Worm (Caenorhabditis elegans): ENCODE measurements around the gene W04G3.10.

DNA sequence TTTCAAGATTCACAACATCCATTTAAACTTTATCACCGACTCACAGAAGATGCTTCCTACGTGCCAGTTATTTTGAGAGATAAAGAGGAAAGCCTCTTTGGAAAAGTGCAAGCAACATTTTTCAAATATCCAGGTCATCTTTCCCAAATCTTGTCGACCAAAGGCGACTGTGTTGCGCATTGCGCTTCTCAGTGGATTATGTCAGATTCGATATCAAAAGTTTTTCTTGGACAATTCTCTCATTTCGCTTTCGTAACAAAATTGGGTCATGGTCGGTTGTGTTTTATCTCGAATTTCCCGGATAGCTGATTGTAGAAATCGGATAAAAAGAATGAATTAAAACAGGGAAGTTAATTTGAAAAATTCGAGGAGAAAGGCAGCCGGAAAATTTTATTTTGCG, 10.8 kb downstream of the W04G3.10 start:
- TF ChIP-seq ztf-29 (GFP tag; IDR thresholded peaks at IDR 0.05) = no peak
- TF ChIP-seq med-1 (GFP tag; optimal IDR thresholded peaks at IDR 0.05; ENCODE audit: insufficient read depth) = no peak
- no peak for TF ChIP-seq ref-1 (GFP tag; conservative IDR thresholded peaks at IDR 0.05)
- no peak for TF ChIP-seq klf-2 (GFP tag; conservative IDR thresholded peaks at IDR 0.05)
- TF ChIP-seq ztf-23 (GFP tag; IDR thresholded peaks at IDR 0.05) = no peak
- TF ChIP-seq T22C8.4 (GFP tag; IDR thresholded peaks at IDR 0.05) = no peak
- TF ChIP-seq flt-1 (GFP tag; IDR thresholded peaks at IDR 0.05) = no peak
- TF ChIP-seq tab-1 (GFP tag; IDR thresholded peaks at IDR 0.05) = no peak
- no peak for TF ChIP-seq cog-1 (tag; optimal IDR thresholded peaks at IDR 0.05)

All from whole organism, midembryonic.